Worm (Caenorhabditis elegans) whole organism, dauer: ENCODE measurements around the gene kin-21.

Source experiments
- unc-62 ChIP-seq: sonication (generic microtip); optimal IDR thresholded peaks from 2 replicates; lab custom pipeline; 2017; ENCODE audit warnings: missing biosample characterization, missing genetic modification reagents, missing genetic modification characterization

kin-21 gene

DNA sequence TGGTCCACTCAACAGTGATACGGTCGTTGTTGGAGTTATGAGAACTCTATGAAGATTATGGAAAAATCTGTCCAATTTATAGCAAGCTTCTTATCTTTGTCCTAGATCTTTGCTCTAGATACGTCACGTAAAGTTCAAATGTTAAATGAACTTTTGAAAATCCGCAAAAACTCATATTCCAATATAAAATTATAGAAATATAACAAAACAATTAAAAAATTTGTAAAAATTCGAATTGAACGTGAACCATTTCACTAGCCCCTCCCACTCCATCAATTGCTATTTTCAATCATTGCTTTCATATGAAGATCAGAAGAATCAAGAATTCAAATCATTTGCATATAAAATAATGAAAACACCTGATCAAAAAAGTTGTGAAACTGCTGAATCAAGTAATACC, at the start of gene kin-21:
TSS of gene kin-21 (plus strand) at position 301 of the 400 bp plus-strand sequence.
- TF ChIP-seq unc-62 (GFP tag; lab: Kevin White, UChicago), result no peak

DNA sequence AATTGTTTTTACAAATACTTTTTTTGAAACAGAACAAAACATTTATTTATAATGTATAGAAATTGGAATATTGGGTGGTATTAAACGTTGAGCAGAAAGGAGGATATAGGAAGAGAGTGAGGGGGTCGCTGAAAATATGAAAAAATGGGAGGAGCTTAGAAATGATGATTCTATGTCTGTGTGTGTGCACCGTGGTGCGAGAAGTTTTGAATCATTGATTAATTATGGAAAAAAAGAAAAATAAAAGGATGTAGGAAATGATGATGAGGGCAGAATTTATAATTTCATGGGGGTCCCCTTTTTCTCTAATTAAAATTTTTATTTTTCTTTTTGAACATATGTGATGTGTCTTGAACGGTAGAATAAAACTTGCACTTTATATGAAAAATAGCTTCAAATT, 48.0 kb upstream of the kin-21 start, which contains the start of gene sre-4:
TSS of gene sre-4 (minus strand) at position 101 of the 400 bp plus-strand sequence.
- TF ChIP-seq unc-62 (GFP tag; lab: Kevin White, UChicago), result no peak

DNA sequence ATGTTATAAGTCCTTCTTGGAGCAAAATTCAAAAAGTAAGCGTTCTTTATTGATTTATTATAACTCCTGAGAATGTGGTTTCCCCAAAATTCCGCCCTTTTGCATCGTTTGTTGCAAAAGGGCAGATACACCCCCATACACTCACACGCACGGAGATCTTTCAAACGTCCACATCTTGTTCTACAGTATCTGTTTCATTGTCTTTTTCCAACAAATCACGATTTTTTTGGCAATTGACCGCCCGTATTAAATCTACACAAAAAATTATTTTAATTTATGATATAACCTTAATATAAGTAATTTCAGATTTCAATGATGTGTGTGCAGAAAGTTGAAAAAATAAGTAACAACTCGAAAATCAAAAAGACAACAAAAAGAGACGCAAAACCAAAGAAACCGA, 43.2 kb upstream of the kin-21 start, which contains the start of gene T13F2.4:
TSS of gene T13F2.4 (plus strand) at position 301 of the 400 bp plus-strand sequence.
- TF ChIP-seq unc-62 (GFP tag; lab: Kevin White, UChicago), result no peak

DNA sequence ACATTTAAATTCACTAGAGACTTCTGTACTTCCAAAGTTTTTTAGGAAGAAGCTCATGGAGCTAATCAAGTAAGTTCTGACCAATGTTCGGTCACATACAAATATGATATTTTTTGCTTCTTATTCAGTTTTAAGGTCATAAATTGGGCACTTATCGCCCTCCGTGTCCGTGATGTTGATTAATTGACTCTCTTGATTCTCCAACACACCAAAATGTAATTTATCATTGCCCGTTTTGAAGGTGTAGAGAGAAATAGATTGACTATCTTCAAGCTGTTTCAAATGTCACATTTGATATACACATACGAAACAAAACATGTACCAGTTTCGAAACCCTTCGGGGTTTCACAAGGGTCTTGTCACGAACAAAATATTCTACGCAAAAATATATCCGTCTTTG, 42.0 kb upstream of the kin-21 start:
- no peak for TF ChIP-seq unc-62 (GFP tag; lab: Kevin White, UChicago)

DNA sequence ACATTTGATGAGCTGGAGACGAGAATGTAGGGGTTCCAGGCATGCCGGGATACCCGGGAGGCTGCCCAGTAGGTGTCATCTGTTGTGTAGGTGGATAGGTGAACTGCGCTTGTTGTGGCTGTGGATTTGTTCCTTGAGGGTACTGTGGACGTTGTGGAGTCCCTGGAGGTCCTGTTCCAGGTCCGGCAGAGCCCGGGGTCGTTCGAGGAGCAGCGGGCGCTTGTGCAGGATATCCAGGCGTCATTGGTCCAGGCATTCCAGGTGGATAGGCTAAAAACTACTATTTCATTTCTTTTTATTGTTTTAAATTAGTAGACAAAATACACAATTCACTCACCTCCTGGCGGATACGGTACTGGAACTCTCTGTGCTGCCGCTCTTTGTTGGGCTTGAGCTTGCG, 37.4 kb upstream of the kin-21 start:
- TF ChIP-seq unc-62 (GFP tag; lab: Kevin White, UChicago), result no peak

DNA sequence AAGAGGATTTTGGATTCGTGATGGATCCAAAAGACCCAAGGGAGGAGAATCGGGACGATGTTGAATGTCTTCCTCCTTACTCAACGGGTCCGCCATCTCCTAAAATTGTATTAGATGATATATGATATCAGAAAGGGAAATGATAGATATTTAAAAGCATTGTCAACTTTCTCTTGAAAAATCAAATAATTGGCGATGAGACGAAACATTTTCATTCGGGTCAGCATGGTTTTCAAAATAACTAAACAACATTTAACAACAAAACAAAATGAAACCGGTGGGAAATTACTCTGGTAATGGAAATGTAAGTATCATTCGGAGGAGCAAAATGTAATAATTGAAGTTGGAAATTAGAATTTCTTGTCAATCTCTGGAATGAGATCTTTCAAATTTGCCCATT, 36.2 kb upstream of the kin-21 start, which contains the start of gene pis-1:
TSS of gene pis-1 (minus strand) at position 101 of the 400 bp plus-strand sequence.
- TF ChIP-seq unc-62 (GFP tag; lab: Kevin White, UChicago), result no peak

DNA sequence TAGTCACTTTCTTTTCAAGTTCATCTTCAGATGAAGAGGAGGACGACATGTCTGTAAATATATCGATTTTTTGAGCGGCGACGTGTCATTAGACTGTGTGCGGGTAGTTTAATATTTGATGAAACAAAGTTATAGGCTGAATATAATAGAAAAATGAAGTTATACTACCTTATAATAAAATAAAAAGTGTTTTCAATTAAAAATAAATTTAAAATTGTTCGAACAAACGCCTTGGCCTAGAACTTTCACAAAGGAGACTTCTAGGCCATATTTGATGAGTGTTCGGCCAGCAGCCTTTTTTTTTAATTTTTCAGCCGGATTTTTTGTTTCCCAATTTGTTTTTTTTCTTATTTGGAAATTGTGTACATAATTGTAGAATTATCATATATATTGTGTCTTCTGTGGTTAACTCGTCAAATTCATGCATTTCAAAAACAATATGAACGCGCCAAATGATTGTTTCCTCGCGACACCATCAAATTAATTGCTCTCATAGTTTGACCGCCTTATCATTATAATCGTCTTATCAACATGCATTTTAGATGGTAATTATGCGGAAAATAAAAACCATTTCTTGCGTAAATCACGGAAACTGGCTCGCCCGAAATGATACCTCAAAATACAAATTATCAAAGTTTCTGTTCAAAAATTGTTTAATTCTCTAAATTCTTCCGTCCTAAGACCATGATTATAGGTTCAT, 35.2 kb upstream of the kin-21 start, which contains the start of gene T13F2.2:
TSS of gene T13F2.2 (minus strand) at position 51 of the 700 bp plus-strand sequence.
- no peak for TF ChIP-seq unc-62 (GFP tag; lab: Kevin White, UChicago)

DNA sequence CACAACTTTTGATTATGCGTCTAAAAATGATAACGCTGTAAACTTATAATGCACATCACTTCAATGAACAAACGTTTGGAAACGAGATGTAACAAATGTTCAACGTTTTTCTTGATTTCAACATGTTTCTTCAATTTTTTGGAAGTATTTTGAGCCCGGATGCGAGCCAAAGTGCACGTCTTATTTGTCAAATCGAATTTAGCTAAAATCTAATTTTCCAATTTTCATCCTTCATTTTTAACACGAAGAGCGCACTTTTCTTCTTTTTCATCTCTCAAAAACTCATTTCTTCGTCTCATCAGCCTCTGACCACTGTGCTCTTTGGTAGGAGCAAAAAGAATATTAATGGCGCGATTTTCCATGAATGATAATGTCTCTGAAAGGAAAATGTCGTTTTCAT, 34.4 kb upstream of the kin-21 start:
- TF ChIP-seq unc-62 (GFP tag; lab: Kevin White, UChicago), result no peak

DNA sequence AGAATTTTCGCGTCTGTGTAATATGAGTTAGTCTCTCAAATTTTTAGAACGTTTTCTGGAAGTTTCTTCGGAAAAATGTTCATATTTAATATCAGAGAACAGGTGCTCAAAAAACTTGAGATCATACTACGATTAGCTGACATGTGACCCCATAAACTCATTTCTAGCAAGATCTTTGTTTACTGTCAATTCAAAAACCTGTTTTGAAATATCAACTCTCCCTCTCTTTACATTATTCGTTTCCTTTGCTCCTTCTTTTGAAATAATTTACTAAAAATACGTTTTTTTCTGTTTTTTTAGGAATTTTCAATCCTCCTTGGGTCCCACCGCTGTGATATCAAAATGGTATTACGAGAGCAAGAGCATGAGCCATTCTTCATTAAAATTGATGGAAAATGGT, 33.6 kb upstream of the kin-21 start, which contains the start of gene fat-4:
TSS of gene fat-4 (plus strand) at position 301 of the 400 bp plus-strand sequence.
- TF ChIP-seq unc-62 (GFP tag; lab: Kevin White, UChicago), result no peak

DNA sequence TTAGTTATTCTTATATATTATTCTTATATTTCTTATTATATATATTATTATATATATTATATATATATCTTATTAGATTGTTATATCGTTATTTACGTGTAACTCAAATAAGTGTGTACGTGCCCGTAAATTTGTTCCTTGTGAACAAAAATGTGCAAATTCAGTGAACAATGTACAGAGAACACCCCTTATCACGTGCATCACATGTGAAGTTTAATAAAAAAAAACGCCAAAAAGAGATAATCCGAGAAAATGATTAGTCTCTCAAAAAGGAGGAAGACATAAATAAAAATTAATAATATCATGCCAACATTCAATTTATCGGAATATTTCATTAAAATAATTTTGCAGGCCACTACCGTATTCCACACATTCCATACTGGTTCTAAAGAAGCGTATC, 33.0 kb upstream of the kin-21 start:
- no peak for TF ChIP-seq unc-62 (GFP tag; lab: Kevin White, UChicago)

DNA sequence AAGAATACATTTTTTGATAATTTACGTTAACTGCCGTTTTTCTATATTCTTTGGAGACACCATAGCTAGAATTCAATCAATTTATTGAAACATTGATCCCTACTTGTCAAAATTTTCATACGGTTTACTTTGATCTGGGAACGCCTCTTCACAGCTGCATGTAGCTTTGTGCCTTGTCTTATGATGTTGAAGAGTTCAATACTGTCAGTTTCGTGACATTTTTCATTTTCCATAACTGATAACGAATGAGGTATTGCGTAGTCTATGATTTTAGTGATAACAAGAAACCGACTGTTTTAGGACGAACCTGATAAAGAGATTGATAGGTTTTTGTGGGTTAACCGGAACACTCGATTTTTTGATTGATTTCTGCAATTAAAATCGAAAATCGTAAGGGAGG, 31.3 kb upstream of the kin-21 start:
- TF ChIP-seq unc-62 (GFP tag; lab: Kevin White, UChicago), result no peak

DNA sequence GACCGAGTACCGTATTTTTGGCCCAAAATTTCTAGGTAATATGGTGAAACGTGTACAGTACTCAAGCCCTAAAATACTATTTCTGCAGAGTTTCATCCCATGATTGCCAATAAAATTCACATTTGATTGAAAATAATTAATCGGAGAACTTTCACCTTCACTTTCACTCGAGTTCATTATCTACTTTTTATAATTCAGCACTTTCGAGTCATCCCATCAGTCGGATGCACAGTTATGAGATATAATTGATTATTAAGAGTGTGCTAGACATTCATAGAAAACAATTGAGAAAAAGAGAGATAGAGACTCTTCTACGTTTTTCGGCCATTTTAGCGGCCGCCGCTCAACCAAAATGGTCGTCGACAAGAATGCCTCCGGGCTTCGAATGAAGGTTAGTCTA, 30.0 kb upstream of the kin-21 start, which contains the start of gene fat-3:
TSS of gene fat-3 (plus strand) at position 313 of the 400 bp plus-strand sequence.
- TF ChIP-seq unc-62 (GFP tag; lab: Kevin White, UChicago), result no peak

DNA sequence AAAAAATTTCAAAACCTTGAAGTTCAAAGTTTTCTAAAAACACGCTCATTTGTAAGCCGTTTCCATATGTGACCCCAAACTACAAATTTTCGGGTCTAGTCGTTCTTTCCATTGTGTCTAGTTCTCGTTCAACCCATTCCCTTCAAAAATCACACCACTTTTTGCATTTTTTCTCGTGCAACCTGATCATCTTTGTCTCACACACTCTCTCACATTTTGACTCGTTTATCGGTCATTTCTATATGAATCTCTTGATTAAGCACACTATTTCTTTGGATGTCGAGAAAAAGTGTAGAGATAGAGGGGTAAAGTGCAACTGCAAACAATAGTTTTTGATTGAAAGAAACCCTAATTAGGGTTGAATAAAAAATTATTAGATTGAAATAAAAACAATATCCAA, 29.1 kb upstream of the kin-21 start:
- no peak for TF ChIP-seq unc-62 (GFP tag; lab: Kevin White, UChicago)

DNA sequence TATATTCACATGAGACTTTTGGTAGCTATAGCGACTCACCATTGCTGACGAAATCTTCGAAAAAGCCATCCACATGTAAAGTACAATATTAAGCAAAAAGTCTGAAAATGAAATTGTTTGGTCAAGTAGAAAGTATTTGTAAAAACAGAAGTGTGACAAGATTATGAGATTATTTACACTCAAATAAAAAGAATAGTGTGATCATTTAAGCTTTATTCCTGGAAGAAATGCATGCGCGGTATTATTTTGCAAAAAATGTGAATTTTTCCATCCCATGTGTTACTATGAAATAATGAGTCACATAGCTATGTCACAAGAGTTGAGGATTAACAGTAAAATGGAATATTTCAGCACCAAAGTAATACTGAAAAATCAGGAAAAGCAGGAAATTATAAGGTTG, 22.1 kb upstream of the kin-21 start, which contains the start of gene dct-15:
TSS of gene dct-15 (minus strand) at position 101 of the 400 bp plus-strand sequence.
- no peak for TF ChIP-seq unc-62 (GFP tag; lab: Kevin White, UChicago)

DNA sequence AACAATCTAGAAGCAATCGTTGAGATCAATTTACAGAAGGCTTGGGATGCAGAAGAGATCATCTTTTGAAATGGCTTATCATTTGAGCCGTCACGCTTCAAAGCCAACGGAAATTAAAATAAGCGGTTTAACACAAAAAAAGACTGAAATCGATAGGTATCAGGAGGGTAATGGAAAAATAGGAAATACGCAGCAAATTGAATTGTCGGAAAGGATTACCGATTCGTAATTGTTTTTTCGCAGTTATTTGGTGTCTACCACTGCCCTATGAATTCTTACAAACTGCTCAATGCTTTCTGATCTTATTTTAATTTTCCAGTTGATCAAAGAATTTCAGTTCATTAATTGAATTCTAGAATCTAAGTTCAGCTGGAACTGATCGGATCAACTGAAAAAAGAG, 21.2 kb upstream of the kin-21 start:
- no peak for TF ChIP-seq unc-62 (GFP tag; lab: Kevin White, UChicago)

DNA sequence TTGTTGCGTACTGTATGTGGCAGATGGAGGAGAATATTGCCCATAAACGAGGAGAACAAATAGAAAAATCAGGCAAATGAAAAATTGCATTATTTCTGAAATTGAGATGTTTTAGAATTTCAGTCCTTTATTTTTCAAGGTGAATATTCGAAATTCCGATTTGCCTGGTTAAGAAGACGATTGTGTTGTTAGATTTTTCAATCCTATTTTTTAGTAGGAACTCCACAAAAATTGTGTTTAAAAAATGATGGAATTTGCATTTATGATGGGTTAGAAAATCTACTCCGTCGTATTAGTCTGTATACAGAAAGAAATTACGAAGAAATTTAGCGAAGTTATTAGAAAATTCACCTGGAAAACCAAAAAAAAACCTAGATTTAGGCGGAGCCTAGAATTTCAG, 17.3 kb upstream of the kin-21 start, which contains the start of gene egl-20:
TSS of gene egl-20 (minus strand) at position 101 of the 400 bp plus-strand sequence.
- no peak for TF ChIP-seq unc-62 (GFP tag; lab: Kevin White, UChicago)

DNA sequence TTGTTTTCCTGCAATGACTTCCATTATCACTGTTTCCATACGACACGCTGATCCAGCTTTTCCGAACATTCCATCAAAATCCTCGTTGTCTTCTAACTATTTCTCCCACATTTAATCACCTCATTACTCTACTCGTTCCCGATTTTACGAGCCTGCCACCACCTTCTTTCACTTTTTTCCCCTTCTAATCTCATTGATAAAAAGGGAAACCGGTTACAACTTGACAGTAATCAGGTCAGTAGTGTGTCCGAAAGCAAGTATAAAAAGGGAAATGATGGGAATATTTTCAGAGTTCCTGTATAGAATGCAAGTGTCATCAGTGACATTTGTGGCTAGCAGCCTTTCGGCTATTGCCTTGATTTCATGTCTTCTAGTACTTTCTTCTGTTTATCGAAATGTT, 11.1 kb upstream of the kin-21 start, which contains the start of gene col-123:
TSS of gene col-123 (plus strand) at position 301 of the 400 bp plus-strand sequence.
- TF ChIP-seq unc-62 (GFP tag; lab: Kevin White, UChicago), result no peak
